Fruit fly (Drosophila melanogaster) S2 (cell line): ENCODE data around the gene CG3436.
A peak's percentile ranks its signal among the peaks of the same experiment; 100 is the strongest.

Experiments used
- CG8478 ChIP-seq: fragments of >200 bp; optimal IDR thresholded peaks from 2 replicates; lab custom pipeline; 2018
- CTCF ChIP-seq, 2 experiments: fragments of >200 bp; optimal IDR thresholded peaks; 2 replicates each; lab custom pipeline; 2018

- no peak for TF ChIP-seq CG8478 (lab: Kevin White, UChicago)
- TF ChIP-seq CTCF (optimal IDR thresholded peaks at IDR 0.05; lab: Kevin White, UChicago) = peak in 1 of 2 experiments; percentile 9
Measured at dm6 chr2L:182360-183144, 26.7 kb downstream of the CG3436 start.
